Worm (Caenorhabditis elegans) whole organism, mixed stage, embryonic: ENCODE data around the gene nhr-252.

Experiments
- M03D4.4 ChIP-seq: sonication (generic microtip); optimal IDR thresholded peaks from 2 replicates; lab custom pipeline; 2017; ENCODE audit warnings: mild to moderate bottlenecking, missing genetic modification characterization, missing compliant biosample characterization
- bed-3 ChIP-seq: fragments of 200-800 bp; sonication (Bioruptor generic); optimal IDR thresholded peaks from 3 replicates; lab custom pipeline; 2018; ENCODE audit warnings: mild to moderate bottlenecking, missing genetic modification characterization, moderate library complexity, missing compliant biosample characterization
- blmp-1 ChIP-seq: fragments of 150-350 bp; optimal IDR thresholded peaks from 2 replicates; lab custom pipeline; 2014; ENCODE audit warnings: missing biosample characterization, missing genetic modification characterization
- ceh-39 ChIP-seq: fragments of 150-350 bp; optimal IDR thresholded peaks from 2 replicates; lab custom pipeline; 2014; ENCODE audit warnings: missing biosample characterization, missing genetic modification characterization
- ceh-43 ChIP-seq: fragments of 200-800 bp; sonication (Bioruptor generic); optimal IDR thresholded peaks from 2 replicates; lab custom pipeline; 2018; ENCODE audit warnings: mild to moderate bottlenecking, missing genetic modification characterization, moderate library complexity, missing compliant biosample characterization
- ceh-83 ChIP-seq: fragments of 200-800 bp; sonication (Bioruptor generic); optimal IDR thresholded peaks from 2 replicates; lab custom pipeline; 2018; ENCODE audit warnings: mild to moderate bottlenecking, missing genetic modification characterization, missing compliant biosample characterization
- cnd-1 ChIP-seq: fragments of 200-800 bp; sonication (Bioruptor generic); optimal IDR thresholded peaks from 2 replicates; lab custom pipeline; 2018; ENCODE audit warnings: mild to moderate bottlenecking, missing genetic modification characterization, missing compliant biosample characterization
- drap-1 ChIP-seq: fragments of 200-800 bp; sonication (Bioruptor generic); optimal IDR thresholded peaks from 3 replicates; lab custom pipeline; 2018; ENCODE audit warnings: mild to moderate bottlenecking, missing genetic modification characterization, missing compliant biosample characterization
- elt-1 ChIP-seq: sonication (generic microtip); optimal IDR thresholded peaks from 2 replicates; lab custom pipeline; 2017; ENCODE audit warnings: missing genetic modification characterization, mild to moderate bottlenecking, missing compliant biosample characterization, antibody characterized with exemption, moderate library complexity, borderline replicate concordance; ENCODE audit not compliant: insufficient read depth
- elt-3 ChIP-seq: fragments of 150-350 bp; optimal IDR thresholded peaks from 2 replicates; lab custom pipeline; 2014; ENCODE audit warnings: missing biosample characterization, missing genetic modification characterization
- flh-1 ChIP-seq: fragments of 200-800 bp; sonication (Bioruptor generic); optimal IDR thresholded peaks from 2 replicates; lab custom pipeline; 2018; ENCODE audit warnings: mild to moderate bottlenecking, missing genetic modification characterization, moderate library complexity, missing compliant biosample characterization
- hlh-1 ChIP-seq: fragments of 150-350 bp; optimal IDR thresholded peaks from 2 replicates; lab custom pipeline; 2014; ENCODE audit warnings: missing biosample characterization, missing genetic modification reagents, missing genetic modification characterization
- lin-13 ChIP-seq: fragments of 150-350 bp; optimal IDR thresholded peaks from 2 replicates; lab custom pipeline; 2014; ENCODE audit warnings: missing biosample characterization, missing genetic modification characterization
- lin-32 ChIP-seq: fragments of 200-800 bp; sonication (Bioruptor generic); optimal IDR thresholded peaks from 2 replicates; lab custom pipeline; 2018; ENCODE audit warnings: mild to moderate bottlenecking, missing genetic modification characterization, missing compliant biosample characterization
- mab-5 ChIP-seq: fragments of 150-350 bp; optimal IDR thresholded peaks from 2 replicates; lab custom pipeline; 2014; ENCODE audit warnings: missing biosample characterization, missing genetic modification characterization
- mep-1 ChIP-seq: fragments of 150-350 bp; optimal IDR thresholded peaks from 2 replicates; lab custom pipeline; 2017; ENCODE audit warnings: missing biosample characterization, missing genetic modification reagents, missing genetic modification characterization, inconsistent platforms
- mls-2 ChIP-seq: sonication (generic microtip); optimal IDR thresholded peaks from 2 replicates; lab custom pipeline; 2016; ENCODE audit warnings: mild to moderate bottlenecking, missing genetic modification characterization, moderate library complexity, missing compliant biosample characterization
- nhr-12 ChIP-seq: fragments of 150-350 bp; optimal IDR thresholded peaks from 2 replicates; lab custom pipeline; 2014; ENCODE audit warnings: missing biosample characterization, missing genetic modification characterization
- nhr-237 ChIP-seq: fragments of 150-350 bp; optimal IDR thresholded peaks from 2 replicates; lab custom pipeline; 2014; ENCODE audit warnings: missing biosample characterization, missing genetic modification characterization
- nhr-28 ChIP-seq: fragments of 150-350 bp; optimal IDR thresholded peaks from 2 replicates; lab custom pipeline; 2014; ENCODE audit warnings: missing biosample characterization, missing genetic modification characterization
- nhr-76 ChIP-seq: sonication (generic microtip); optimal IDR thresholded peaks from 2 replicates; lab custom pipeline; 2017; ENCODE audit warnings: missing biosample characterization, missing genetic modification characterization
- pha-4 ChIP-seq: fragments of 150-350 bp; optimal IDR thresholded peaks from 2 replicates; lab custom pipeline; 2018; ENCODE audit warnings: missing biosample characterization, missing genetic modification reagents, missing genetic modification characterization
- sem-2 ChIP-seq: fragments of 200-800 bp; sonication (Bioruptor generic); optimal IDR thresholded peaks from 2 replicates; lab custom pipeline; 2018; ENCODE audit warnings: mild to moderate bottlenecking, missing genetic modification characterization, missing compliant biosample characterization
- snpc-4 ChIP-seq: fragments of 150-350 bp; optimal IDR thresholded peaks from 2 replicates; lab custom pipeline; 2014; ENCODE audit warnings: missing biosample characterization, missing genetic modification characterization
- tbx-8 ChIP-seq: fragments of 200-800 bp; sonication (Bioruptor generic); optimal IDR thresholded peaks from 2 replicates; lab custom pipeline; 2018; ENCODE audit warnings: mild to moderate bottlenecking, missing genetic modification characterization, moderate library complexity, missing compliant biosample characterization
- unc-120 ChIP-seq: sonication (generic microtip); optimal IDR thresholded peaks from 2 replicates; lab custom pipeline; 2017; ENCODE audit warnings: missing genetic modification characterization, missing compliant biosample characterization; ENCODE audit not compliant: poor library complexity, severe bottlenecking
- unc-39 ChIP-seq: fragments of 150-350 bp; optimal IDR thresholded peaks from 2 replicates; lab custom pipeline; 2014; ENCODE audit warnings: missing biosample characterization, missing genetic modification characterization
- unc-62 ChIP-seq: fragments of 150-350 bp; optimal IDR thresholded peaks from 2 replicates; lab custom pipeline; 2014; ENCODE audit warnings: missing biosample characterization, missing genetic modification reagents, missing genetic modification characterization
- zip-8 ChIP-seq: fragments of 150-350 bp; optimal IDR thresholded peaks from 2 replicates; lab custom pipeline; 2014; ENCODE audit warnings: missing biosample characterization, missing genetic modification characterization
- ztf-11 ChIP-seq: fragments of 150-350 bp; optimal IDR thresholded peaks from 2 replicates; lab custom pipeline; 2014; ENCODE audit warnings: missing biosample characterization, missing genetic modification characterization

nhr-252 gene

DNA sequence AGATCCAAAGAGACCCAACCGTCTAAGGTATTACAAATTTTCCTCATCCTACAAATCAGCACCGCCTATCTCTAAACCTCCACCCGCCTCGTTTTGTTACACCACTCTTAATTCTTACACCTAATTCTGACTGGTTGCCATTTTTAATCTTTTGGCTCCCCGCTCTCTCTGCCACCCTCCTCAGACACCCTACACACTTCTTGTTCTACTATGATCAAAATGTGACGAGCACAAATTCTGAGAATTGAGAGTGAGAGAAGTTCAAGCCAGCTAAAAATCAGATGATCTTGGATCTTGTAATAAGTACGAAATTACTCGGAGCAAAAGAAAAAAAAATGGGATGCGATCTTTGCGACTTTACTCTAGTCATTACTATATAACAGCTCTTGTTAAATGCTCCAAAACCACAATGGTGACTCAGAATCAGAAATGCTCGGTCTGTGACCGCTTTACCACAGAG lies at the start of gene nhr-252:
Gene nhr-252 (plus strand): TSS at position 410 of the 460 bp plus-strand sequence.
- TF ChIP-seq flh-1 (GFP tag; lab: Kevin White, UChicago) (no peak), unc-120 (no peak), pha-4 (tag; lab: Kevin White, UChicago) (no peak)

- TF ChIP-seq zip-8 (no peak), nhr-12 (no peak), lin-32 (GFP tag; lab: Kevin White, UChicago) (no peak), mep-1 (tag; lab: Kevin White, UChicago) (no peak), M03D4.4 (tag; lab: Kevin White, UChicago) (no peak)
- TF ChIP-seq, all 35 proteins: peak for 0
Observed at ce11 chrV:356959-357702, 47.3 kb upstream of the nhr-252 start.

DNA sequence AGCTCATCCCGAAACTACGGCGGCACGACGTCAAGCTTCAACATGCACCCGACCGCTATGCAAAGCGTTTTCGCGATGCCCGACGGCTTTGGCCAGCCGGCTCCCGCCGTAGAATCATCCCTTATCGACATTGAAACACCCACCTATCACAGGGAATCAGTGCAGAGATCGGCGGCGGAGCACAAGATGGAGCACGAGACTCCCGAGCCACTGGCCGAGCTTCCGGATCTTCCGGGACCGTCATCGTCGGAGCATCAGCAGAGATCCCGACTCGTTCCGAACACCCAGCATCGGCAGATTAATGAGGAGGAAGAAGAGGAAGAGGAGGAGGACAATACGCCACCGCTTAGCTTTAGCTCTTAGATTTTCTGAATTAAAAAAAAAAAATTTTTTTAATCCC lies 45.9 kb upstream of the nhr-252 start:
- TF ChIP-seq tbx-8 (GFP tag; lab: Kevin White, UChicago) (no peak), nhr-12 (no peak), hlh-1 (no peak), zip-8 (no peak), mep-1 (tag; lab: Kevin White, UChicago) (no peak)

- no peak for TF ChIP-seq unc-120
- TF ChIP-seq nhr-76 (tag; lab: Kevin White, UChicago): no peak
- no peak for TF ChIP-seq mab-5 (tag; lab: Kevin White, UChicago)
- TF ChIP-seq ceh-43: no peak
- TF ChIP-seq elt-1 (tag; lab: Kevin White, UChicago): no peak
- TF ChIP-seq lin-13: no peak
- TF ChIP-seq zip-8: no peak
- TF ChIP-seq flh-1 (GFP tag; lab: Kevin White, UChicago): no peak
- TF ChIP-seq bed-3 (GFP tag; lab: Kevin White, UChicago): no peak
- no peak for TF ChIP-seq mep-1 (tag; lab: Kevin White, UChicago)
- no peak for TF ChIP-seq unc-39 (tag; lab: Kevin White, UChicago)
- no peak for TF ChIP-seq cnd-1
- TF ChIP-seq nhr-28 (tag; lab: Kevin White, UChicago): no peak
- no peak for TF ChIP-seq unc-62 (GFP tag; lab: Kevin White, UChicago)
- no peak for TF ChIP-seq ceh-83 (GFP tag; lab: Kevin White, UChicago)
- TF ChIP-seq lin-32 (GFP tag; lab: Kevin White, UChicago): no peak
- no peak for TF ChIP-seq blmp-1 (tag; lab: Kevin White, UChicago)
Observed at ce11 chrV:359466-359865, 45.0 kb upstream of the nhr-252 start, which contains the start of gene T22H9.1. TSS of gene T22H9.1 (plus strand) at chrV:359766.

- TF ChIP-seq sem-2 (GFP tag; lab: Kevin White, UChicago) (no peak), snpc-4 (tag; lab: Kevin White, UChicago) (no peak), nhr-237 (tag; lab: Kevin White, UChicago) (no peak), zip-8 (no peak), blmp-1 (tag; lab: Kevin White, UChicago) (no peak), flh-1 (GFP tag; lab: Kevin White, UChicago) (no peak), ztf-11 (no peak), ceh-39 (tag; lab: Kevin White, UChicago) (no peak), bed-3 (GFP tag; lab: Kevin White, UChicago) (no peak), unc-39 (tag; lab: Kevin White, UChicago) (no peak), drap-1 (GFP tag; lab: Kevin White, UChicago) (no peak), M03D4.4 (tag; lab: Kevin White, UChicago) (no peak), elt-3 (no peak), elt-1 (tag; lab: Kevin White, UChicago) (no peak), lin-13 (no peak), mab-5 (tag; lab: Kevin White, UChicago) (no peak), hlh-1 (no peak), tbx-8 (GFP tag; lab: Kevin White, UChicago) (no peak), mls-2 (no peak)
Observed at ce11 chrV:360068-360467, 44.4 kb upstream of the nhr-252 start.
